Fruit fly (Drosophila melanogaster) whole organism, embryonic: ENCODE results near the gene CG16984.

ENCODE experiments used
- ATbp ChIP-seq: fragments of 200-800 bp; sonication (Bioruptor generic); optimal IDR thresholded peaks from 2 replicates; lab custom pipeline; 2017; ENCODE audit warnings: missing biosample characterization, mild to moderate bottlenecking, missing genetic modification characterization, missing genetic modification reagents
- Aef1 ChIP-seq: fragments of 200-800 bp; sonication (Bioruptor generic); IDR thresholded peaks from 3 replicates; pipeline ENCODE4 v1.3.6; 2022; ENCODE audit warnings: missing biosample characterization, missing genetic modification characterization
- Bgb ChIP-seq: fragments of 200-800 bp; sonication (Bioruptor generic); IDR thresholded peaks from 2 replicates; pipeline ENCODE4 v1.3.6; 2022; ENCODE audit warnings: missing biosample characterization, missing genetic modification characterization; ENCODE audit not compliant: partially characterized antibody
- CG1233 ChIP-seq: fragments of 200-800 bp; sonication (Bioruptor generic); optimal IDR thresholded peaks from 4 replicates; lab custom pipeline; 2018; ENCODE audit warnings: missing biosample characterization, mild to moderate bottlenecking, missing genetic modification characterization
- CG14441 ChIP-seq: fragments of 200-800 bp; sonication (Bioruptor generic); IDR thresholded peaks from 2 replicates; pipeline ENCODE4 v1.3.6; 2022; ENCODE audit warnings: missing biosample characterization, missing genetic modification characterization
- CG14965 ChIP-seq: fragments of 200-800 bp; sonication (Bioruptor generic); optimal IDR thresholded peaks from 2 replicates; lab custom pipeline; 2016; ENCODE audit warnings: missing biosample characterization, missing genetic modification characterization, borderline replicate concordance
- CG15479 ChIP-seq: fragments of 200-800 bp; sonication (Bioruptor generic); optimal IDR thresholded peaks from 3 replicates; lab custom pipeline; 2019; ENCODE audit warnings: missing biosample characterization, mild to moderate bottlenecking, missing genetic modification characterization, moderate library complexity
- CG16815 ChIP-seq: fragments of 200-800 bp; sonication (Bioruptor generic); optimal IDR thresholded peaks from 3 replicates; lab custom pipeline; 2017; ENCODE audit warnings: missing biosample characterization, mild to moderate bottlenecking, missing genetic modification characterization
- CG18476 ChIP-seq: fragments of 200-800 bp; sonication (Bioruptor generic); optimal IDR thresholded peaks from 2 replicates; lab custom pipeline; 2016; ENCODE audit warnings: missing biosample characterization, mild to moderate bottlenecking, missing genetic modification characterization
- CG18619 ChIP-seq: fragments of 200-800 bp; sonication (Bioruptor generic); optimal IDR thresholded peaks from 3 replicates; lab custom pipeline; 2017; ENCODE audit warnings: missing biosample characterization, mild to moderate bottlenecking, missing genetic modification characterization
- CG31224 ChIP-seq: fragments of 200-800 bp; sonication (Bioruptor generic); IDR thresholded peaks from 2 replicates; pipeline ENCODE4 v1.3.6; 2022; ENCODE audit warnings: missing biosample characterization, missing genetic modification characterization
- CG32532 ChIP-seq: fragments of 200-800 bp; sonication (Bioruptor generic); IDR thresholded peaks from 2 replicates; pipeline ENCODE4 v1.3.6; 2022; ENCODE audit warnings: missing biosample characterization, missing genetic modification characterization
- CG32772 ChIP-seq: fragments of 200-800 bp; sonication (Bioruptor generic); IDR thresholded peaks from 2 replicates; pipeline ENCODE4 v1.3.6; 2022; ENCODE audit warnings: missing biosample characterization, missing genetic modification characterization
- CG3281 ChIP-seq: fragments of 200-800 bp; sonication (Bioruptor generic); optimal IDR thresholded peaks from 3 replicates; lab custom pipeline; 2017; ENCODE audit warnings: missing biosample characterization, mild to moderate bottlenecking, missing genetic modification characterization
- CG34422 ChIP-seq: fragments of 200-800 bp; sonication (Bioruptor generic); IDR thresholded peaks from 3 replicates; pipeline ENCODE4 v1.3.6; 2022; ENCODE audit warnings: missing biosample characterization, missing genetic modification characterization
- CG4424 ChIP-seq: fragments of 200-800 bp; sonication (Bioruptor generic); optimal IDR thresholded peaks from 3 replicates; lab custom pipeline; 2016; ENCODE audit warnings: missing biosample characterization, missing genetic modification characterization
- CG6175 ChIP-seq: fragments of 200-800 bp; sonication (Bioruptor generic); IDR thresholded peaks from 3 replicates; pipeline ENCODE4 v1.3.6; 2022; ENCODE audit warnings: missing biosample characterization, missing genetic modification characterization
- CG6683 ChIP-seq: fragments of 200-800 bp; sonication (Bioruptor generic); optimal IDR thresholded peaks from 2 replicates; lab custom pipeline; 2017; ENCODE audit warnings: missing biosample characterization, mild to moderate bottlenecking, missing genetic modification characterization, missing genetic modification reagents
- CG7839 ChIP-seq: fragments of 200-800 bp; sonication (Bioruptor generic); optimal IDR thresholded peaks from 3 replicates; lab custom pipeline; 2018; ENCODE audit warnings: missing biosample characterization, mild to moderate bottlenecking, missing genetic modification characterization, moderate library complexity
- D ChIP-seq, 2 experiments: fragments of 200-800 bp in 1 of 2; fragments of >200 bp in 1 of 2; sonication (Bioruptor generic) in 1 of 2; optimal IDR thresholded peaks; 2 replicates in 1 of 2; 3 replicates in 1 of 2; lab custom pipeline; 2017; ENCODE audit warnings: mild to moderate bottlenecking in 1 of 2, missing biosample characterization in 1 of 2, missing genetic modification characterization in 1 of 2, missing genetic modification reagents in 1 of 2
- Dip2 ChIP-seq: fragments of 200-800 bp; sonication (Bioruptor generic); IDR thresholded peaks from 2 replicates; pipeline ENCODE4 v1.3.6; 2022; ENCODE audit warnings: missing biosample characterization, missing genetic modification characterization
- Dip3 ChIP-seq: fragments of 200-800 bp; sonication (Bioruptor generic); optimal IDR thresholded peaks from 3 replicates; lab custom pipeline; 2016; ENCODE audit warnings: missing biosample characterization, missing genetic modification characterization
- Eip74EF ChIP-seq, 2 experiments: fragments of 200-800 bp in 1 of 2; fragments of >200 bp in 1 of 2; sonication (Bioruptor generic) in 1 of 2; optimal IDR thresholded peaks; 2 replicates each; lab custom pipeline; 2017 to 2019; ENCODE audit warnings: missing biosample characterization in 2 of 2, missing genetic modification characterization in 2 of 2, mild to moderate bottlenecking in 1 of 2, moderate library complexity in 1 of 2
- H15 ChIP-seq: fragments of 200-800 bp; sonication (Bioruptor generic); IDR thresholded peaks from 3 replicates; pipeline ENCODE4 v1.3.6; 2022; ENCODE audit warnings: missing biosample characterization, missing genetic modification characterization
- HLHmδ ChIP-seq: fragments of 200-800 bp; sonication (Bioruptor generic); optimal IDR thresholded peaks from 2 replicates; lab custom pipeline; 2018; ENCODE audit warnings: missing biosample characterization, mild to moderate bottlenecking, missing genetic modification characterization, moderate library complexity
- Mrtf ChIP-seq: fragments of 200-800 bp; sonication (Bioruptor generic); IDR thresholded peaks from 3 replicates; pipeline ENCODE4 v1.3.6; 2022; ENCODE audit warnings: missing biosample characterization, missing genetic modification characterization
- Nf-YB ChIP-seq: fragments of 200-800 bp; sonication (Bioruptor generic); optimal IDR thresholded peaks from 3 replicates; lab custom pipeline; 2019; ENCODE audit warnings: missing biosample characterization, mild to moderate bottlenecking, missing genetic modification characterization, moderate library complexity
- Ravus ChIP-seq: fragments of 200-800 bp; sonication (Bioruptor generic); IDR thresholded peaks from 2 replicates; pipeline ENCODE4 v1.3.6; 2022; ENCODE audit warnings: missing biosample characterization, missing genetic modification characterization
- crol ChIP-seq: fragments of 200-800 bp; sonication (Bioruptor generic); IDR thresholded peaks from 2 replicates; pipeline ENCODE4 v1.3.6; 2022; ENCODE audit warnings: missing biosample characterization, missing genetic modification characterization
- dimm ChIP-seq: fragments of 200-800 bp; sonication (Bioruptor generic); IDR thresholded peaks from 2 replicates; pipeline ENCODE4 v1.3.6; 2022; ENCODE audit warnings: missing biosample characterization, missing genetic modification characterization
- ftz-f1 ChIP-seq: fragments of 200-800 bp; sonication (Bioruptor generic); optimal IDR thresholded peaks from 2 replicates; lab custom pipeline; 2016; ENCODE audit warnings: missing biosample characterization, missing genetic modification characterization
- kni ChIP-seq: fragments of 200-800 bp; sonication (Bioruptor generic); optimal IDR thresholded peaks from 3 replicates; lab custom pipeline; 2017; ENCODE audit warnings: mild to moderate bottlenecking, missing biosample characterization, missing genetic modification reagents, missing genetic modification characterization
- oc ChIP-seq: fragments of 200-800 bp; sonication (Bioruptor generic); optimal IDR thresholded peaks from 2 replicates; lab custom pipeline; 2018; ENCODE audit warnings: missing biosample characterization, mild to moderate bottlenecking, missing genetic modification characterization, moderate library complexity
- odd ChIP-seq: fragments of 200-800 bp; sonication (Bioruptor generic); optimal IDR thresholded peaks from 2 replicates; lab custom pipeline; 2017; ENCODE audit warnings: missing biosample characterization, mild to moderate bottlenecking, missing genetic modification characterization
- pan ChIP-seq, 4 experiments: fragments of >200 bp in 3 of 4; fragments of 200-800 bp in 1 of 4; sonication (Bioruptor generic) in 1 of 4; optimal IDR thresholded peaks in 3 of 4; IDR thresholded peaks in 1 of 4; 2 replicates each; pipeline versions ENCODE4 v1.3.6 to Lab custom; 2017 to 2022; ENCODE audit warnings: missing biosample characterization in 2 of 4, missing genetic modification characterization in 2 of 4, mixed read lengths in 1 of 4
- ranshi ChIP-seq: fragments of 200-800 bp; sonication (Bioruptor generic); IDR thresholded peaks from 2 replicates; pipeline ENCODE4 v1.3.6; 2022; ENCODE audit warnings: missing biosample characterization, missing genetic modification characterization
- ro ChIP-seq: fragments of 200-800 bp; sonication (Bioruptor generic); IDR thresholded peaks from 2 replicates; pipeline ENCODE4 v1.3.6; 2022; ENCODE audit warnings: missing biosample characterization, missing genetic modification characterization
- run ChIP-seq: fragments of 200-800 bp; sonication (Bioruptor generic); optimal IDR thresholded peaks from 3 replicates; lab custom pipeline; 2018; ENCODE audit warnings: missing biosample characterization, mild to moderate bottlenecking, missing genetic modification characterization
- seq ChIP-seq: fragments of 200-800 bp; sonication (Bioruptor generic); IDR thresholded peaks from 2 replicates; pipeline ENCODE4 v1.3.6; 2022; ENCODE audit warnings: missing biosample characterization, missing genetic modification characterization
- sim ChIP-seq: fragments of 200-800 bp; sonication (Bioruptor generic); IDR thresholded peaks from 2 replicates; pipeline ENCODE4 v1.3.6; 2022; ENCODE audit warnings: missing biosample characterization, missing genetic modification characterization
- slou ChIP-seq: fragments of 200-800 bp; sonication (Bioruptor generic); optimal IDR thresholded peaks from 3 replicates; lab custom pipeline; 2016; ENCODE audit warnings: missing biosample characterization, missing genetic modification characterization
- so ChIP-seq: fragments of 200-800 bp; sonication (Bioruptor generic); IDR thresholded peaks from 3 replicates; pipeline ENCODE4 v1.3.6; 2022; ENCODE audit warnings: missing biosample characterization, missing genetic modification characterization
- stwl ChIP-seq: fragments of 200-800 bp; sonication (Bioruptor generic); optimal IDR thresholded peaks from 3 replicates; lab custom pipeline; 2018; ENCODE audit warnings: missing biosample characterization, mild to moderate bottlenecking, missing genetic modification characterization, moderate library complexity
- tna ChIP-seq: fragments of 200-800 bp; sonication (Bioruptor generic); IDR thresholded peaks from 2 replicates; pipeline ENCODE4 v1.3.6; 2022; ENCODE audit warnings: missing biosample characterization, missing genetic modification characterization; ENCODE audit not compliant: partially characterized antibody
- tup ChIP-seq: fragments of 200-800 bp; sonication (Bioruptor generic); optimal IDR thresholded peaks from 2 replicates; lab custom pipeline; 2016; ENCODE audit warnings: missing biosample characterization, mild to moderate bottlenecking, missing genetic modification characterization, moderate library complexity
- usp ChIP-seq: fragments of >200 bp; optimal IDR thresholded peaks from 2 replicates; lab custom pipeline; 2017; ENCODE audit warnings: missing biosample characterization, missing genetic modification characterization
- wek ChIP-seq: fragments of 200-800 bp; sonication (Bioruptor generic); optimal IDR thresholded peaks from 3 replicates; lab custom pipeline; 2018; ENCODE audit warnings: missing biosample characterization, mild to moderate bottlenecking, missing genetic modification characterization, moderate library complexity

The CG16984 gene

dm6 chr3L:2589911-2590763 lies 5.4 kb upstream of the CG16984 start (continued):
- TF ChIP-seq Eip74EF (GFP tag; optimal IDR thresholded peaks at IDR 0.05; lab: Kevin White, UChicago) (peak in 1 of 2 experiments; percentile 62), CG32532 (GFP tag; lab: Robert Waterston, UW) (peak; percentile 27; the same call in 1 of the 2 replicates), Dip2 (no peak), CG1233 (GFP tag; lab: Kevin White, UChicago) (peak; percentile 73), CG32772 (GFP tag; lab: Robert Waterston, UW) (no peak; the same call in 1 of the 2 replicates), so (GFP tag; lab: Robert Waterston, UW) (peak; percentile 61; the same call in 1 of the 3 replicates), CG6175 (GFP tag; lab: Robert Waterston, UW) (no peak), seq (GFP tag; lab: Robert Waterston, UW) (peak; percentile 55), stwl (no peak), ATbp (GFP tag; lab: Kevin White, UChicago) (peak; percentile 35), Dip3 (GFP tag; lab: Kevin White, UChicago) (no peak), dimm (0 out of 2 replicates have a peak, but pooled peaks have one; percentile 37), CG18476 (peak; percentile 59), CG31224 (no peak), wek (GFP tag; lab: Kevin White, UChicago) (no peak), tna (GFP tag; lab: Robert Waterston, UW) (peak; percentile 46; the same call in 1 of the 2 replicates), CG14965 (no peak), Bgb (GFP tag; lab: Robert Waterston, UW) (peak; percentile 45), ranshi (GFP tag; lab: Robert Waterston, UW) (peak; percentile 74), CG16815 (GFP tag; lab: Kevin White, UChicago) (peak; percentile 43), crol (peak; percentile 96), tup (peak; percentile 23), CG7839 (peak; percentile 80), Mrtf (no peak), HLHmδ (GFP tag; lab: Kevin White, UChicago) (no peak), Aef1 (GFP tag; lab: Robert Waterston, UW) (peak; percentile 76), CG6683 (GFP tag; lab: Kevin White, UChicago) (peak; percentile 38), Ravus (no peak), CG18619 (peak; percentile 74), CG14441 (peak; percentile 57; the same call in 1 of the 2 replicates), CG4424 (GFP tag; lab: Kevin White, UChicago) (peak; percentile 73), CG15479 (GFP tag; lab: Kevin White, UChicago) (no peak), pan (optimal IDR thresholded peaks at IDR 0.05; lab: Kevin White, UChicago) (no peak), pan (GFP tag; optimal IDR thresholded peaks at IDR 0.05 in 1 of 2, IDR thresholded peaks at IDR 0.05 in 1 of 2) (peak in 1 of 2 experiments; percentile 71), ftz-f1 (GFP tag; lab: Kevin White, UChicago) (no peak), CG34422 (GFP tag; lab: Robert Waterston, UW) (peak; percentile 67), H15 (GFP tag; lab: Robert Waterston, UW) (no peak), slou (GFP tag; lab: Kevin White, UChicago) (peak; percentile 53), odd (peak; percentile 83), ro (GFP tag; lab: Robert Waterston, UW) (no peak), usp (no peak), Nf-YB (GFP tag; lab: Kevin White, UChicago) (peak; percentile 62), CG3281 (GFP tag; lab: Kevin White, UChicago) (peak; percentile 74), run (tag; lab: Kevin White, UChicago) (peak; percentile 71), D (optimal IDR thresholded peaks at IDR 0.05; lab: Kevin White, UChicago) (no peak), D (GFP tag; optimal IDR thresholded peaks at IDR 0.05; lab: Kevin White, UChicago) (peak; percentile 59), kni (GFP tag; lab: Kevin White, UChicago) (peak; percentile 42), sim (GFP tag; lab: Robert Waterston, UW) (no peak), oc (tag; lab: Kevin White, UChicago) (peak; percentile 63)
